Worm (Caenorhabditis elegans) whole organism, early embryonic: ENCODE results near the gene lips-11.

Experiments
- F13C5.2 ChIP-seq: sonication (generic microtip); optimal IDR thresholded peaks from 2 replicates; lab custom pipeline; 2017; ENCODE audit warnings: mild to moderate bottlenecking, missing genetic modification characterization, inconsistent platforms, missing compliant biosample characterization
- ama-1 ChIP-seq: fragments of 150-350 bp; optimal IDR thresholded peaks from 2 replicates; lab custom pipeline; 2014
- ceh-36 ChIP-seq: sonication (generic microtip); optimal IDR thresholded peaks from 2 replicates; lab custom pipeline; 2016; ENCODE audit warnings: missing genetic modification characterization, inconsistent platforms, missing compliant biosample characterization
- ets-7 ChIP-seq: sonication (generic microtip); optimal IDR thresholded peaks from 2 replicates; lab custom pipeline; 2016; ENCODE audit warnings: missing genotype, missing genetic modification characterization, missing compliant biosample characterization
- hmbx-1 ChIP-seq: sonication (generic microtip); optimal IDR thresholded peaks from 2 replicates; lab custom pipeline; 2016; ENCODE audit warnings: mild to moderate bottlenecking, missing genetic modification characterization, missing compliant biosample characterization
- hmg-4 ChIP-seq: fragments of 200-800 bp; sonication (Bioruptor generic); optimal IDR thresholded peaks from 2 replicates; lab custom pipeline; 2018; ENCODE audit warnings: mild to moderate bottlenecking, missing genetic modification characterization, missing compliant biosample characterization
- scrt-1 ChIP-seq: fragments of 200-800 bp; sonication (Bioruptor generic); IDR thresholded peaks from 2 replicates; pipeline ENCODE4 v1.3.6; 2022; ENCODE audit warnings: missing genetic modification characterization, missing compliant biosample characterization
- sea-1 ChIP-seq: fragments of 200-800 bp; sonication (Bioruptor generic); conservative IDR thresholded peaks from 2 replicates; pipeline ENCODE4 v1.3.6; 2022; ENCODE audit warnings: missing genetic modification characterization, missing compliant biosample characterization
- tbx-11 ChIP-seq: fragments of 200-800 bp; sonication (Bioruptor generic); IDR thresholded peaks from 2 replicates; pipeline ENCODE4 v1.3.6; 2022; ENCODE audit warnings: missing genetic modification characterization, missing compliant biosample characterization
- tbx-37 ChIP-seq: fragments of 200-800 bp; sonication (Bioruptor generic); conservative IDR thresholded peaks from 2 replicates; pipeline ENCODE4 v1.3.6; 2022; ENCODE audit warnings: missing genetic modification reagents, missing genetic modification characterization, missing compliant biosample characterization
- tra-4 ChIP-seq: sonication (generic microtip); optimal IDR thresholded peaks from 2 replicates; lab custom pipeline; 2017; ENCODE audit warnings: missing genetic modification characterization, missing compliant biosample characterization

- TF ChIP-seq ceh-36 (tag; lab: Kevin White, UChicago) (no peak), tbx-37 (no peak), ama-1 (lab: Kevin White, UChicago) (no peak), hmbx-1 (no peak), F13C5.2 (tag; lab: Kevin White, UChicago) (no peak), sea-1 (GFP tag; lab: Robert Waterston, UW) (no peak), ets-7 (no peak), tbx-11 (GFP tag; lab: Robert Waterston, UW) (no peak), tra-4 (tag; lab: Kevin White, UChicago) (no peak), hmg-4 (GFP tag; lab: Kevin White, UChicago) (no peak), scrt-1 (no peak)
Measured at ce11 chrII:1063926-1064325, 46.9 kb downstream of the lips-11 start.
